Worm (Caenorhabditis elegans) whole organism, midembryonic: ENCODE data around the gene rhgf-1.

Experiments used
- T22C8.4 ChIP-seq: fragments of 200-800 bp; sonication (Bioruptor generic); IDR thresholded peaks from 2 replicates; pipeline ENCODE4 v1.3.6; 2022; ENCODE audit warnings: missing genetic modification characterization, missing compliant biosample characterization
- cog-1 ChIP-seq: sonication (generic microtip); optimal IDR thresholded peaks from 2 replicates; lab custom pipeline; 2016; ENCODE audit warnings: missing genetic modification characterization, missing compliant biosample characterization
- flt-1 ChIP-seq: fragments of 200-800 bp; sonication (Bioruptor generic); IDR thresholded peaks from 2 replicates; pipeline ENCODE4 v1.3.6; 2022; ENCODE audit warnings: missing genetic modification characterization, missing compliant biosample characterization
- klf-2 ChIP-seq: fragments of 200-800 bp; sonication (Bioruptor generic); conservative IDR thresholded peaks from 2 replicates; pipeline ENCODE4 v1.3.6; 2022; ENCODE audit warnings: missing genetic modification reagents, missing genetic modification characterization, missing compliant biosample characterization
- med-1 ChIP-seq: sonication (generic microtip); optimal IDR thresholded peaks from 2 replicates; lab custom pipeline; 2017; ENCODE audit warnings: missing genetic modification characterization, mild to moderate bottlenecking, missing compliant biosample characterization, antibody characterized with exemption, missing genetic modification reagents; ENCODE audit not compliant: insufficient read depth
- ref-1 ChIP-seq: fragments of 200-800 bp; sonication (Bioruptor generic); conservative IDR thresholded peaks from 2 replicates; pipeline ENCODE4 v1.3.6; 2022; ENCODE audit warnings: missing genetic modification reagents, missing genetic modification characterization, missing compliant biosample characterization
- tab-1 ChIP-seq: fragments of 200-800 bp; sonication (Bioruptor generic); IDR thresholded peaks from 2 replicates; pipeline ENCODE4 v1.3.6; 2022; ENCODE audit warnings: missing genetic modification characterization, missing compliant biosample characterization
- ztf-23 ChIP-seq: fragments of 200-800 bp; sonication (Bioruptor generic); IDR thresholded peaks from 2 replicates; pipeline ENCODE4 v1.3.6; 2022; ENCODE audit warnings: missing genetic modification reagents, missing genetic modification characterization, missing compliant biosample characterization
- ztf-29 ChIP-seq: fragments of 200-800 bp; sonication (Bioruptor generic); IDR thresholded peaks from 2 replicates; pipeline ENCODE4 v1.3.6; 2022; ENCODE audit warnings: missing genetic modification reagents, missing genetic modification characterization, missing compliant biosample characterization

rhgf-1 gene

DNA sequence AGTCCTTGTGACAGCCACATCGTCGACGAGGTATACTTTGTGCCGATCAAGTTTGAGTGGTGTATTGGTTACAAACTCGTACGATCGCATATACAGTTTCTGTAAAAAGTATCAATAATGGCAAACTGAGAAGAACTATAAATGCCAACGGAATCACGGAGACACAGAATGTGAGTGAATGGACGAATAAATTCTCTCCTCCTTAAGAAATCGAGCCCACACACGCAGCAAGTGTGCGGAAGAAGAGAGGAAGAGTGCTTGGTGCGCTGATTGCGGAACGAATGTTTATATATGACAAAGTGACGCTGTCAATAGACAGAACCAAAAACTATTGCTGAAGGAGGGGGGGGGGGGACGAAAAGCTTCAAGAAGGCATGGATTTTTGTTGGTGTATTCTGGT is at the start of gene rhgf-1:
rhgf-1 (minus strand) TSS at position 101 of the 400 bp plus-strand sequence.
- TF ChIP-seq ref-1 (GFP tag; lab: Robert Waterston, UW) (no peak), klf-2 (no peak), cog-1 (tag; lab: Kevin White, UChicago) (no peak), ztf-23 (no peak), med-1 (GFP tag; lab: Kevin White, UChicago) (no peak), ztf-29 (GFP tag; lab: Robert Waterston, UW) (no peak), tab-1 (no peak), flt-1 (no peak), T22C8.4 (GFP tag; lab: Robert Waterston, UW) (no peak)

DNA sequence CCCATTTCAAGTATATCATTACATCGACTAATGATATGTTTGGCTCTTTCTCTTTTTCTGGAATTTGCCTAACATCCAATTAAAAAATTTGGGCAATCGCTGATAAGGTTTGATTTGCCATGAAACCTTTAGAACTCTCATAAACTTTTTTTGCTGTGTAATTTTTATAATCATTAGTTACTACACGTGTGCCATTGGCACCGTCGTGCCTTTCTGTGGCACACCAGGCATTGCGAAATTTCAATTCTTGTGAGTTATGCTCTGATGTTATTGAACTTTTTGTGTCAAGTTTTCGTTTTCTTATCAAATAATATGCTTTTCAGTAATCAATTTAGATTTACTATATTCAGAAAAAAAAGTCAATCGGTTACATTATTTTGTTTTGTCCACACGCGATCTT is 49.3 kb upstream of the rhgf-1 start:
- TF ChIP-seq tab-1, result no peak
- no peak for TF ChIP-seq ref-1 (GFP tag; lab: Robert Waterston, UW)
- TF ChIP-seq med-1 (GFP tag; lab: Kevin White, UChicago), result no peak
- TF ChIP-seq ztf-29 (GFP tag; lab: Robert Waterston, UW), result no peak
- TF ChIP-seq klf-2, result no peak
- TF ChIP-seq T22C8.4 (GFP tag; lab: Robert Waterston, UW), result no peak
- no peak for TF ChIP-seq flt-1
- TF ChIP-seq ztf-23, result no peak
- no peak for TF ChIP-seq cog-1 (tag; lab: Kevin White, UChicago)

DNA sequence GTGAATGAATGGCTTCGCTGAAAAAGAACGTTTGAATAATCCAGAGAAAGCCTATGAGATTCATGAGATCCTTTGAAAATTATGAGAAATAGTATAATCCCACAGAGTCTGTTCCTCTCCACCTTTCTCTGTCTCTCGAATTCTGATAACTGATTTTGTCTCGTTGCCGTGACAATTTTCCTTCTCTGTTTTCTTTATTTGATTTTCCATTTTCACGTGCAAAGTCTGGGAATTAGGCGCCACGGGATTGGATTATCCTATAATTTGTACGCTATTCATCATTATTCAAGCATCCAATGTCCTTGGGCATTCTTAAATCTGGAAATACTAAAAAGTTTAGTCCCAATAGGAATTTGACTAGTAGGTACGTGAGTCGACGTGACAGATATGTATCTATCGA is 46.8 kb upstream of the rhgf-1 start:
- TF ChIP-seq tab-1 (no peak), T22C8.4 (GFP tag; lab: Robert Waterston, UW) (no peak), ztf-29 (GFP tag; lab: Robert Waterston, UW) (no peak), cog-1 (tag; lab: Kevin White, UChicago) (no peak), ref-1 (GFP tag; lab: Robert Waterston, UW) (no peak), flt-1 (no peak), klf-2 (no peak), med-1 (GFP tag; lab: Kevin White, UChicago) (no peak), ztf-23 (no peak)

DNA sequence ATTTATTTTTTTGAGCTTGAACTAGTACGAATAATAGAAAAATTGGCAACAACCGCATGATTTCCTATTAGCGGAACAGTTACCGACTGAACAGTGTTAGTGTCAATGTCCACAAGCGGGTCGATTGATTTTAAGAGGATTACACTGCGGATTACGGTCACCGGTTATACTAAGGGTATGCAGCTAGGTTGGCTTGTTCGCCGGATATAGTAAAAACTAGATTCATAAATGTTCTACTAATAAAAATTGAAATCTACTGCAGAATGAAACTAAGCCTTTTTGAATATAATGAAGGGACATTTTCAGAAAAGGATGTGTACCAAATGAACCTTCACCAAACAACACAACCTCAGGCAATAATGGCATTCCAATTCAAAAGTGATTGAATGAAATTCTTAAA is 45.9 kb upstream of the rhgf-1 start, which contains the start of gene R07A4.4:
R07A4.4 (minus strand) TSS at position 101 of the 400 bp plus-strand sequence.
- TF ChIP-seq T22C8.4 (GFP tag; lab: Robert Waterston, UW), result no peak
- TF ChIP-seq cog-1 (tag; lab: Kevin White, UChicago), result no peak
- no peak for TF ChIP-seq ref-1 (GFP tag; lab: Robert Waterston, UW)
- no peak for TF ChIP-seq klf-2
- TF ChIP-seq med-1 (GFP tag; lab: Kevin White, UChicago), result no peak
- TF ChIP-seq ztf-29 (GFP tag; lab: Robert Waterston, UW), result no peak
- TF ChIP-seq ztf-23, result no peak
- TF ChIP-seq flt-1, result no peak
- no peak for TF ChIP-seq tab-1

DNA sequence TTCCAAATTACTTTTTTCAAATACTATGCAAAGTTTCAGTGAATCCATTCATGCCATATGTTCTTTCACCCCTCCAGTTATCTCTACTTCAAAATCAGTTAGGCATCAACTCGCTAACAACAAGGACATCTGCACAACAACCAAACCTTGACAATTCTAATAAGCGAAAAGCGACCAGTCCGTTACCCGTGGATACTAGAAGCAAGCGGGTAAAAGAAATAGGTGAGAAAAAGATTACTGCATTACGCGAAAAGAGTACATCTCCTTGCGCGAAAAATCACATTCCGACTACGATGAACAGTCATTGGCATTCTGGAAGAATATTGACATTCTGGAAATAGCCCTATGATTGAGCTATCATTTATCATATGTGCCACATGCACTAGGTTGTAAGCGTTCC is 44.5 kb upstream of the rhgf-1 start:
- TF ChIP-seq cog-1 (tag; lab: Kevin White, UChicago) (no peak), klf-2 (no peak), ztf-29 (GFP tag; lab: Robert Waterston, UW) (no peak), ref-1 (GFP tag; lab: Robert Waterston, UW) (no peak), T22C8.4 (GFP tag; lab: Robert Waterston, UW) (no peak), med-1 (GFP tag; lab: Kevin White, UChicago) (no peak), tab-1 (no peak), flt-1 (no peak), ztf-23 (no peak)

DNA sequence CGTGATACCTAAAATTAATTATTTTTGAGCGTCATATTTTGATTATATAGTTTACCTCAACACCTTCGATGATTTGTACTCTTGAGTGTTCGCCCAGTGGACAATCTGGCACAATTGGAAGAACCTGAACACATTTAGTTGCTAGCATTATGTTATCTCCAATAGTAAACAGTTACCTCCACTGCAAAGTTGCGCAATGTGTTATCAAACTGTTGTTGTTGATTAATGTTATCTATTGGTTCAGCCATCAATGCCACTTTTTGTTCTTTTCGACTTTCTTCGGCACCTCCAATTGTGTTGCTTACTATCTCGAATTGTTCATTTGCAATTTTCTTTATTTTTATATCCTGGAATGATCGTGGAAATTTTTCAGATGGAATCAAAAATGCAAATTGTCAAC is 42.9 kb upstream of the rhgf-1 start:
- TF ChIP-seq klf-2 (no peak), ztf-29 (GFP tag; lab: Robert Waterston, UW) (no peak), med-1 (GFP tag; lab: Kevin White, UChicago) (no peak), flt-1 (no peak), cog-1 (tag; lab: Kevin White, UChicago) (no peak), ztf-23 (no peak), tab-1 (no peak), ref-1 (GFP tag; lab: Robert Waterston, UW) (no peak), T22C8.4 (GFP tag; lab: Robert Waterston, UW) (no peak)

DNA sequence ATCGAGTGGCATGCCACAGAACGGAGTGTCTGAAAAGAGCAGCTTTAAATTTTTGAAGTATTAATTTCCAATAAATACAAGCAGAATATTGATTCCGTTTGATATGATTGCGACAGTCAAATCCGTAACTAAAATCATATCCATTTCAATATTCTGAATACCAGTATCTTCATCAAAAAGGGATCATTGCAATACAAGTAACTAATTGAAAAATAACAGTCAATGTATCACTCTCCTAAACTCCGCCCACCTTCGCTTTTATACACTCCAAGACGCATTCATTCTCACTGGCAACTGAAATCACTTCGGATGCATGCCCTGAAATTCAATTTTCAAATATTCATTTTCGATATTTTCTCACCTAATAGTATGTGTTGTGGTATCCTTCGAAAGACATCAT is 41.7 kb upstream of the rhgf-1 start, which contains the start of gene R07A4.3:
R07A4.3 (plus strand) TSS at position 301 of the 400 bp plus-strand sequence.
- no peak for TF ChIP-seq med-1 (GFP tag; lab: Kevin White, UChicago)
- TF ChIP-seq T22C8.4 (GFP tag; lab: Robert Waterston, UW), result no peak
- TF ChIP-seq tab-1, result no peak
- TF ChIP-seq ztf-23, result no peak
- TF ChIP-seq flt-1, result no peak
- TF ChIP-seq ref-1 (GFP tag; lab: Robert Waterston, UW), result no peak
- no peak for TF ChIP-seq klf-2

DNA sequence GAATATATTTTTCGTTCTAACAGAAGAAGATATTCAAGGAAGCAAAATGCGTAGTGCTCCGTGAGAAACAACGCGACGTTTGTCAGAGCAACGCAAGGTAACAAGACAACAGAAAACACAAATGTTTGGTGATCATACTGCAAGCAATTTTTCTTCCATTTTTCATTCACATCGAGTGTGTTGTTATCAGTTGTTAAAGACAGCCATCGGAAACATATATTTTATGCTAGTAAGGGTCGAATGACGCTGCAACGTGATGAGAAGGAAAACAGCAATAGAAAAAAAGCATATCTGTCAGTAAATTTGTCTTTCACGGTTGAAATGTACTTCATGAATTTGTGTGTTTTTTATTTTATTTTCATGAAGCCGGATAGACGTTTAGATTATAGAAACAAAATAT is 36.5 kb upstream of the rhgf-1 start:
- TF ChIP-seq ref-1 (GFP tag; lab: Robert Waterston, UW) (no peak), flt-1 (no peak), T22C8.4 (GFP tag; lab: Robert Waterston, UW) (no peak), med-1 (GFP tag; lab: Kevin White, UChicago) (no peak)

DNA sequence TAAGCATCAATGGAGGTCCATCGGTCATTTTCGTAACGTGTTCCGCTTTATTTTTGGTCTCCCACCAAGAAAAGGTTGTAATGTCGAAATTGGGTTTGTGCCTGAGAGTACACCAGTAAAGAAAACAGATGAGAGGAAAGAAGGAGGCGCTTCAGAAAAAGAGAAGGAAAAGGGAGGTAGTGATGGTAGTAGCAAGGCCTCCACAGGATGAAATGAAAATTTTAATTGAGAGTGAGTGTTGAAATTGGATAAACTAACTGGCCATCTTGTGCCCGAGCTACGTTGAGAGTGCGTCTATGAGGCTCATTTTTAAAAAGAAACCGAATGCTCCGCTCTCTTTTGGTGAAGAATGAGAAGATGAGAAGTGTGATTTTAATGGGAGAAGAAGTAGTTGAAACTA is 34.7 kb upstream of the rhgf-1 start, which contains the start of gene R07A4.2:
R07A4.2 (minus strand) TSS at position 101 of the 400 bp plus-strand sequence.
- no peak for TF ChIP-seq tab-1

DNA sequence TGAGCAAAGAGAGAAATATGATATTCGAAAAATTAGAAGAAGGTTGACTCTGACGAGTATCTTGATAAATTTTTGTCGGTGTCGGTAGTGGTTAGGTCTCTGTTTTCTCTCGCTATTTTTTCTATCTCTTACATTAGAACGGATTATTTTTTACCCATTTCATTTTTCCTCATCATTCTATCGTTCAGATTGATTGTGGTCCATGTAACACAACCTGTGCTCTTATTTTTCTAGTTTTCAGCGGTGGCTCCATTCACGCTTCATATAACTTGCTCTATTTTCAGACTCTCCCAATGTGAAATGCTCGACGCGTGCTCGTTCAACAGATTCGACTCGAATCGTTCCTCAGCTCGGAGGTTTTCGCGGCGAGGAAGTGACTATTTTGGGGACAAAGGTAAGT is 22.4 kb upstream of the rhgf-1 start, which contains the start of gene egl-36:
egl-36 (plus strand) TSS at position 301 of the 400 bp plus-strand sequence.
- TF ChIP-seq ztf-29 (GFP tag; lab: Robert Waterston, UW) (no peak), cog-1 (tag; lab: Kevin White, UChicago) (no peak), klf-2 (no peak), T22C8.4 (GFP tag; lab: Robert Waterston, UW) (no peak), ref-1 (GFP tag; lab: Robert Waterston, UW) (no peak), ztf-23 (no peak), flt-1 (no peak), tab-1 (no peak), med-1 (GFP tag; lab: Kevin White, UChicago) (no peak)
